Worm (Caenorhabditis elegans) whole organism, young adult: ENCODE measurements around the gene F54H12.2.
A peak's percentile ranks its signal among the peaks of the same experiment; 100 is the strongest.

Source experiments
- B0261.1 ChIP-seq: sonication (generic microtip); optimal IDR thresholded peaks from 2 replicates; lab custom pipeline; 2016; ENCODE audit warnings: mild to moderate bottlenecking, missing genetic modification characterization, moderate library complexity, missing compliant biosample characterization
- C17E4.6 ChIP-seq: fragments of 200-800 bp; sonication (Bioruptor generic); IDR thresholded peaks from 2 replicates; pipeline ENCODE4 v1.3.6; 2022; ENCODE audit warnings: missing genetic modification reagents, missing genetic modification characterization, missing compliant biosample characterization
- F10E7.11 ChIP-seq: sonication (generic microtip); optimal IDR thresholded peaks from 2 replicates; lab custom pipeline; 2017; ENCODE audit warnings: mild to moderate bottlenecking, missing genetic modification characterization, moderate library complexity, missing compliant biosample characterization
- F22D6.2 ChIP-seq: sonication (generic microtip); optimal IDR thresholded peaks from 2 replicates; lab custom pipeline; 2016; ENCODE audit warnings: mild to moderate bottlenecking, missing genetic modification characterization, missing compliant biosample characterization
- F23B12.7 ChIP-seq: sonication (generic microtip); optimal IDR thresholded peaks from 2 replicates; lab custom pipeline; 2017; ENCODE audit warnings: missing genetic modification characterization, mild to moderate bottlenecking, missing compliant biosample characterization, antibody characterized with exemption, moderate library complexity; ENCODE audit not compliant: insufficient read depth
- F49E8.2 ChIP-seq: sonication (generic microtip); optimal IDR thresholded peaks from 3 replicates; lab custom pipeline; 2017; ENCODE audit warnings: missing genetic modification characterization, mild to moderate bottlenecking, missing compliant biosample characterization, antibody characterized with exemption, moderate library complexity; ENCODE audit not compliant: insufficient read depth
- K11D2.4 ChIP-seq: fragments of 200-800 bp; sonication (Bioruptor generic); IDR thresholded peaks from 2 replicates; pipeline ENCODE4 v1.3.6; 2022; ENCODE audit warnings: missing genetic modification reagents, missing genetic modification characterization, missing compliant biosample characterization
- T07F8.4 ChIP-seq: sonication (generic microtip); optimal IDR thresholded peaks from 2 replicates; lab custom pipeline; 2016; ENCODE audit warnings: mild to moderate bottlenecking, missing genetic modification characterization, moderate library complexity, missing compliant biosample characterization
- ZK185.1 ChIP-seq: sonication (generic microtip); optimal IDR thresholded peaks from 2 replicates; lab custom pipeline; 2016; ENCODE audit warnings: mild to moderate bottlenecking, missing genetic modification characterization, missing compliant biosample characterization; ENCODE audit not compliant: poor library complexity, severe bottlenecking
- akir-1 ChIP-seq: fragments of 200-800 bp; sonication (Bioruptor generic); optimal IDR thresholded peaks from 2 replicates; lab custom pipeline; 2018; ENCODE audit warnings: mild to moderate bottlenecking, missing genetic modification characterization, moderate library complexity, missing compliant biosample characterization
- attf-5 ChIP-seq: fragments of 200-800 bp; sonication (Bioruptor generic); optimal IDR thresholded peaks from 2 replicates; lab custom pipeline; 2018; ENCODE audit warnings: mild to moderate bottlenecking, missing genetic modification characterization, missing compliant biosample characterization
- bed-1 ChIP-seq: fragments of 200-800 bp; sonication (Bioruptor generic); IDR thresholded peaks from 2 replicates; pipeline ENCODE4 v1.3.6; 2022; ENCODE audit warnings: missing genetic modification reagents, missing genetic modification characterization, missing compliant biosample characterization
- cebp-1 ChIP-seq, 2 experiments: fragments of 200-800 bp in 1 of 2; sonication (Bioruptor generic) in 1 of 2; sonication (generic microtip) in 1 of 2; IDR thresholded peaks in 1 of 2; optimal IDR thresholded peaks in 1 of 2; 2 replicates each; pipeline versions ENCODE4 v1.3.6 to Lab custom; 2017 to 2022; ENCODE audit warnings: missing compliant biosample characterization in 2 of 2, missing genetic modification characterization in 2 of 2, mild to moderate bottlenecking in 1 of 2, missing genetic modification reagents in 1 of 2, moderate library complexity in 1 of 2
- ceh-58 ChIP-seq: fragments of 200-800 bp; sonication (Bioruptor generic); IDR thresholded peaks from 2 replicates; pipeline ENCODE4 v1.3.6; 2022; ENCODE audit warnings: missing genetic modification characterization, missing compliant biosample characterization
- chd-7 ChIP-seq: sonication (generic microtip); optimal IDR thresholded peaks from 2 replicates; lab custom pipeline; 2016; ENCODE audit warnings: mild to moderate bottlenecking, missing genetic modification characterization, moderate library complexity, missing compliant biosample characterization
- dpff-1 ChIP-seq: sonication (generic microtip); optimal IDR thresholded peaks from 2 replicates; lab custom pipeline; 2017; ENCODE audit warnings: mild to moderate bottlenecking, missing genetic modification characterization, missing compliant biosample characterization
- efl-1 ChIP-seq: fragments of 150-350 bp; optimal IDR thresholded peaks from 2 replicates; lab custom pipeline; 2014; ENCODE audit warnings: missing biosample characterization, missing genetic modification reagents, missing genetic modification characterization
- egl-44 ChIP-seq: fragments of 200-800 bp; sonication (Bioruptor generic); IDR thresholded peaks from 2 replicates; pipeline ENCODE4 v1.3.6; 2022; ENCODE audit warnings: missing genetic modification reagents, missing genetic modification characterization, missing compliant biosample characterization
- fkh-3 ChIP-seq: sonication (generic microtip); optimal IDR thresholded peaks from 2 replicates; lab custom pipeline; 2016; ENCODE audit warnings: mild to moderate bottlenecking, missing genetic modification characterization, missing compliant biosample characterization
- hmg-1.2 ChIP-seq: fragments of 200-800 bp; sonication (Bioruptor generic); IDR thresholded peaks from 2 replicates; pipeline ENCODE4 v1.3.6; 2022; ENCODE audit warnings: missing genetic modification reagents, missing genetic modification characterization, missing compliant biosample characterization
- lag-1 ChIP-seq: fragments of 200-800 bp; sonication (Bioruptor generic); IDR thresholded peaks from 2 replicates; pipeline ENCODE4 v1.3.6; 2022; ENCODE audit warnings: missing genetic modification reagents, missing genetic modification characterization, missing compliant biosample characterization
- let-607 ChIP-seq, 2 experiments: fragments of 200-800 bp in 1 of 2; sonication (Bioruptor generic) in 1 of 2; sonication (generic microtip) in 1 of 2; optimal IDR thresholded peaks; 2 replicates each; lab custom pipeline; 2016 to 2018; ENCODE audit warnings: mild to moderate bottlenecking in 2 of 2, missing compliant biosample characterization in 2 of 2, missing genetic modification characterization in 2 of 2, moderate library complexity in 2 of 2, missing genotype in 1 of 2
- lin-40 ChIP-seq: sonication (generic microtip); optimal IDR thresholded peaks from 2 replicates; lab custom pipeline; 2016; ENCODE audit warnings: missing genetic modification characterization, mild to moderate bottlenecking, missing compliant biosample characterization, missing genotype, missing genetic modification reagents
- lir-1 ChIP-seq: fragments of 200-800 bp; sonication (Bioruptor generic); conservative IDR thresholded peaks from 2 replicates; pipeline ENCODE4 v1.3.6; 2022; ENCODE audit warnings: missing genetic modification reagents, missing genetic modification characterization, missing compliant biosample characterization
- lsl-1 ChIP-seq: fragments of 200-800 bp; sonication (Bioruptor generic); optimal IDR thresholded peaks from 2 replicates; lab custom pipeline; 2018; ENCODE audit warnings: mild to moderate bottlenecking, missing genetic modification characterization, moderate library complexity, missing compliant biosample characterization
- madf-6 ChIP-seq: fragments of 200-800 bp; sonication (Bioruptor generic); IDR thresholded peaks from 2 replicates; pipeline ENCODE4 v1.3.6; 2022; ENCODE audit warnings: missing genetic modification reagents, missing genetic modification characterization, missing compliant biosample characterization
- madf-8 ChIP-seq: fragments of 200-800 bp; sonication (Bioruptor generic); conservative IDR thresholded peaks from 2 replicates; pipeline ENCODE4 v1.3.6; 2022; ENCODE audit warnings: missing genetic modification reagents, missing genetic modification characterization, missing compliant biosample characterization
- nfya-1 ChIP-seq: sonication (generic microtip); optimal IDR thresholded peaks from 2 replicates; lab custom pipeline; 2017; ENCODE audit warnings: antibody characterized with exemption, missing compliant biosample characterization, missing genetic modification characterization, borderline replicate concordance; ENCODE audit not compliant: insufficient read depth
- nfyb-1 ChIP-seq: fragments of 200-800 bp; sonication (Bioruptor generic); IDR thresholded peaks from 2 replicates; pipeline ENCODE4 v1.3.6; 2022; ENCODE audit warnings: missing genetic modification reagents, missing genetic modification characterization, missing compliant biosample characterization
- nhr-80 ChIP-seq: sonication (generic microtip); optimal IDR thresholded peaks from 2 replicates; lab custom pipeline; 2016; ENCODE audit warnings: missing genetic modification characterization, missing compliant biosample characterization
- pbrm-1 ChIP-seq: fragments of 200-800 bp; sonication (Bioruptor generic); IDR thresholded peaks from 2 replicates; pipeline ENCODE4 v1.3.6; 2022; ENCODE audit warnings: missing genetic modification reagents, missing genetic modification characterization, missing compliant biosample characterization
- pha-4 ChIP-seq: fragments of 150-350 bp; sonication (generic microtip); optimal IDR thresholded peaks from 2 replicates; lab custom pipeline; 2014; ENCODE audit warnings: missing biosample characterization, missing genetic modification reagents, missing genetic modification characterization
- rec-8 ChIP-seq, 2 experiments: sonication (generic microtip); optimal IDR thresholded peaks; 2 replicates each; lab custom pipeline; 2016; ENCODE audit warnings: mild to moderate bottlenecking in 2 of 2, missing genetic modification characterization in 2 of 2, missing genetic modification reagents in 2 of 2, missing genotype in 2 of 2, missing biosample characterization in 1 of 2, missing compliant biosample characterization in 1 of 2, moderate library complexity in 1 of 2
- sdz-38 ChIP-seq: sonication (generic microtip); optimal IDR thresholded peaks from 2 replicates; lab custom pipeline; 2016; ENCODE audit warnings: missing genotype, missing genetic modification characterization, missing compliant biosample characterization
- snpc-1.1 ChIP-seq: sonication (generic microtip); optimal IDR thresholded peaks from 2 replicates; lab custom pipeline; 2017; ENCODE audit warnings: missing genetic modification characterization, mild to moderate bottlenecking, missing compliant biosample characterization, antibody characterized with exemption, moderate library complexity, missing genotype, missing genetic modification reagents; ENCODE audit not compliant: insufficient read depth
- snpc-1.3 ChIP-seq: sonication (generic microtip); optimal IDR thresholded peaks from 2 replicates; lab custom pipeline; 2017; ENCODE audit warnings: missing genetic modification characterization, mild to moderate bottlenecking, missing compliant biosample characterization, antibody characterized with exemption, moderate library complexity, missing genotype, missing genetic modification reagents; ENCODE audit not compliant: insufficient read depth
- snpc-3.4 ChIP-seq: sonication (generic microtip); optimal IDR thresholded peaks from 2 replicates; lab custom pipeline; 2017; ENCODE audit warnings: missing genetic modification characterization, mild to moderate bottlenecking, missing compliant biosample characterization, antibody characterized with exemption, moderate library complexity, missing genotype, missing genetic modification reagents
- tlf-1 ChIP-seq: fragments of 200-800 bp; sonication (Bioruptor generic); optimal IDR thresholded peaks from 2 replicates; lab custom pipeline; 2018; ENCODE audit warnings: mild to moderate bottlenecking, missing genetic modification characterization, missing compliant biosample characterization
- unc-62 ChIP-seq: fragments of 150-350 bp; optimal IDR thresholded peaks from 2 replicates; lab custom pipeline; 2014; ENCODE audit warnings: missing biosample characterization, missing genetic modification reagents, missing genetic modification characterization
- zfh-2 ChIP-seq: fragments of 200-800 bp; sonication (Bioruptor generic); conservative IDR thresholded peaks from 2 replicates; pipeline ENCODE4 v1.3.6; 2022; ENCODE audit warnings: missing genetic modification reagents, missing genetic modification characterization, missing compliant biosample characterization
- zim-3 ChIP-seq: sonication (generic microtip); optimal IDR thresholded peaks from 2 replicates; lab custom pipeline; 2017; ENCODE audit warnings: mild to moderate bottlenecking, missing genetic modification characterization, moderate library complexity, missing compliant biosample characterization
- ztf-26 ChIP-seq: sonication (generic microtip); optimal IDR thresholded peaks from 2 replicates; lab custom pipeline; 2017; ENCODE audit warnings: missing genetic modification characterization, missing compliant biosample characterization

F54H12.2 gene

ce11 chrIII:7978723-7979122 lies 14.3 kb downstream of the F54H12.2 start:
- no peak for TF ChIP-seq zim-3 (tag; lab: Kevin White, UChicago)
- peak; percentile 14 for TF ChIP-seq pha-4 (tag; lab: Kevin White, UChicago)
- peak; percentile 59 for TF ChIP-seq attf-5
- TF ChIP-seq F49E8.2, result no peak
- no peak for TF ChIP-seq tlf-1
- peak; percentile 33 for TF ChIP-seq ZK185.1 (tag; lab: Kevin White, UChicago)
- peak; percentile 93 for TF ChIP-seq hmg-1.2
- no peak for TF ChIP-seq lsl-1
- no peak for TF ChIP-seq ztf-26 (tag; lab: Kevin White, UChicago)
- no peak for TF ChIP-seq chd-7
- TF ChIP-seq lag-1, result no peak
- TF ChIP-seq lin-40 (tag; lab: Kevin White, UChicago), result peak; percentile 15
- TF ChIP-seq B0261.1 (tag; lab: Kevin White, UChicago), result peak; percentile 41
- TF ChIP-seq cebp-1 (GFP tag; IDR thresholded peaks at IDR 0.05; lab: Robert Waterston, UW), result no peak
- no peak for TF ChIP-seq cebp-1 (tag; optimal IDR thresholded peaks at IDR 0.05; lab: Kevin White, UChicago)
- TF ChIP-seq unc-62 (GFP tag; lab: Kevin White, UChicago), result no peak
- peak; percentile 38 for TF ChIP-seq nhr-80
- no peak for TF ChIP-seq bed-1
- peak; percentile 38 for TF ChIP-seq pbrm-1

ce11 chrIII:7979659-7980058 lies 15.3 kb downstream of the F54H12.2 start, which contains the start of gene clp-1:
TSS of gene clp-1 (plus strand) at chrIII:7979959.
- TF ChIP-seq snpc-1.1 (tag; lab: Kevin White, UChicago) (no peak), dpff-1 (no peak), egl-44 (no peak), tlf-1 (no peak), T07F8.4 (tag; lab: Kevin White, UChicago) (no peak), F10E7.11 (tag; lab: Kevin White, UChicago) (no peak), madf-8 (GFP tag; lab: Robert Waterston, UW) (no peak), F49E8.2 (no peak), lir-1 (GFP tag; lab: Robert Waterston, UW) (no peak), rec-8 (tag; optimal IDR thresholded peaks at IDR 0.05; lab: Kevin White, UChicago) (no peak), nfyb-1 (no peak), C17E4.6 (GFP tag; lab: Robert Waterston, UW) (no peak), fkh-3 (tag; lab: Kevin White, UChicago) (no peak), nfya-1 (tag; lab: Kevin White, UChicago) (no peak), efl-1 (no peak), sdz-38 (no peak), akir-1 (GFP tag; lab: Kevin White, UChicago) (no peak), F22D6.2 (tag; lab: Kevin White, UChicago) (no peak)
- TF ChIP-seq, all 124 proteins: peak for 0

- TF ChIP-seq ceh-58 (GFP tag; lab: Robert Waterston, UW) (no peak), snpc-1.3 (no peak), zfh-2 (GFP tag; lab: Robert Waterston, UW) (peak; percentile 65), K11D2.4 (GFP tag; lab: Robert Waterston, UW) (no peak), F23B12.7 (tag; lab: Kevin White, UChicago) (no peak), zim-3 (tag; lab: Kevin White, UChicago) (no peak), let-607 (tag; optimal IDR thresholded peaks at IDR 0.05; lab: Kevin White, UChicago) (no peak), snpc-3.4 (tag; lab: Kevin White, UChicago) (no peak), madf-6 (GFP tag; lab: Robert Waterston, UW) (peak; percentile 31; the same call in 1 of the 2 replicates)
Measured at ce11 chrIII:7981233-7981632, 16.9 kb downstream of the F54H12.2 start.
